Worm (Caenorhabditis elegans) whole organism, young adult: ENCODE measurements around the gene F02H6.7.
"Not testable (repeated sequence)": the region's sequence is repeated elsewhere in the genome, so short reads cannot be mapped to it uniquely, and the experiment has no call there.

Experiments used
- B0035.1 ChIP-seq: sonication (generic microtip); optimal IDR thresholded peaks from 2 replicates; lab custom pipeline; 2016; ENCODE audit warnings: missing genetic modification characterization, mild to moderate bottlenecking, missing compliant biosample characterization, missing genotype, missing genetic modification reagents
- F49E8.2 ChIP-seq: sonication (generic microtip); optimal IDR thresholded peaks from 3 replicates; lab custom pipeline; 2017; ENCODE audit warnings: missing genetic modification characterization, mild to moderate bottlenecking, missing compliant biosample characterization, antibody characterized with exemption, moderate library complexity; ENCODE audit not compliant: insufficient read depth
- F57A8.1 ChIP-seq: fragments of 200-800 bp; sonication (Bioruptor generic); optimal IDR thresholded peaks from 2 replicates; lab custom pipeline; 2018; ENCODE audit warnings: mild to moderate bottlenecking, missing genetic modification characterization, moderate library complexity, missing compliant biosample characterization
- attf-5 ChIP-seq: fragments of 200-800 bp; sonication (Bioruptor generic); optimal IDR thresholded peaks from 2 replicates; lab custom pipeline; 2018; ENCODE audit warnings: mild to moderate bottlenecking, missing genetic modification characterization, missing compliant biosample characterization
- ceh-100 ChIP-seq: fragments of 200-800 bp; sonication (Bioruptor generic); IDR thresholded peaks from 2 replicates; pipeline ENCODE4 v1.3.6; 2022; ENCODE audit warnings: missing genetic modification reagents, missing genetic modification characterization, missing compliant biosample characterization
- dox-1 ChIP-seq: fragments of 200-800 bp; sonication (Bioruptor generic); IDR thresholded peaks from 2 replicates; pipeline ENCODE4 v1.3.6; 2022; ENCODE audit warnings: missing genetic modification reagents, missing genetic modification characterization, missing compliant biosample characterization
- dpff-1 ChIP-seq: sonication (generic microtip); optimal IDR thresholded peaks from 2 replicates; lab custom pipeline; 2017; ENCODE audit warnings: mild to moderate bottlenecking, missing genetic modification characterization, missing compliant biosample characterization
- hlh-26 ChIP-seq: fragments of 200-800 bp; sonication (Bioruptor generic); conservative IDR thresholded peaks from 2 replicates; pipeline ENCODE4 v1.3.6; 2022; ENCODE audit warnings: missing genetic modification reagents, missing genetic modification characterization, missing compliant biosample characterization
- let-607 ChIP-seq, 2 experiments: fragments of 200-800 bp in 1 of 2; sonication (Bioruptor generic) in 1 of 2; sonication (generic microtip) in 1 of 2; optimal IDR thresholded peaks; 2 replicates each; lab custom pipeline; 2016 to 2018; ENCODE audit warnings: mild to moderate bottlenecking in 2 of 2, missing compliant biosample characterization in 2 of 2, missing genetic modification characterization in 2 of 2, moderate library complexity in 2 of 2, missing genotype in 1 of 2
- nfya-1 ChIP-seq: sonication (generic microtip); optimal IDR thresholded peaks from 2 replicates; lab custom pipeline; 2017; ENCODE audit warnings: antibody characterized with exemption, missing compliant biosample characterization, missing genetic modification characterization, borderline replicate concordance; ENCODE audit not compliant: insufficient read depth
- unc-62 ChIP-seq: fragments of 150-350 bp; optimal IDR thresholded peaks from 2 replicates; lab custom pipeline; 2014; ENCODE audit warnings: missing biosample characterization, missing genetic modification reagents, missing genetic modification characterization
- ztf-22 ChIP-seq: fragments of 200-800 bp; sonication (Bioruptor generic); optimal IDR thresholded peaks from 2 replicates; lab custom pipeline; 2018; ENCODE audit warnings: mild to moderate bottlenecking, missing genetic modification characterization, moderate library complexity, missing compliant biosample characterization
- ztf-26 ChIP-seq: sonication (generic microtip); optimal IDR thresholded peaks from 2 replicates; lab custom pipeline; 2017; ENCODE audit warnings: missing genetic modification characterization, missing compliant biosample characterization

ce11 chrIV:14218526-14218925 lies 9.4 kb downstream of the F02H6.7 start:
- not testable (repeated sequence) for TF ChIP-seq ceh-100 (GFP tag; lab: Robert Waterston, UW); B0035.1; F49E8.2 (tag; lab: Kevin White, UChicago); ztf-26 (tag; lab: Kevin White, UChicago); dpff-1 (tag; lab: Kevin White, UChicago); hlh-26 (GFP tag; lab: Robert Waterston, UW); ztf-22 (GFP tag; lab: Kevin White, UChicago); nfya-1 (tag; lab: Kevin White, UChicago); F57A8.1 (GFP tag; lab: Kevin White, UChicago); unc-62; let-607 (tag; optimal IDR thresholded peaks at IDR 0.05; lab: Kevin White, UChicago); dox-1 (GFP tag; lab: Robert Waterston, UW); attf-5 (GFP tag; lab: Kevin White, UChicago)
